Worm (Caenorhabditis elegans) whole organism, L4 larva: ENCODE measurements around the gene R10E4.3.

ENCODE experiments used
- F26F4.8 ChIP-seq: fragments of 200-800 bp; sonication (Bioruptor generic); conservative IDR thresholded peaks from 2 replicates; pipeline ENCODE4 v1.3.6; 2022; ENCODE audit warnings: missing genetic modification characterization, missing compliant biosample characterization
- F49E8.2 ChIP-seq: sonication (generic microtip); optimal IDR thresholded peaks from 2 replicates; lab custom pipeline; 2016; ENCODE audit warnings: missing compliant biosample characterization, mild to moderate bottlenecking, missing genetic modification characterization, borderline replicate concordance
- R02D3.7 ChIP-seq: fragments of 150-350 bp; sonication (generic microtip); optimal IDR thresholded peaks from 3 replicates; lab custom pipeline; 2014; ENCODE audit warnings: missing biosample characterization, missing genetic modification characterization
- T20F7.1 ChIP-seq: fragments of 200-800 bp; sonication (Bioruptor generic); optimal IDR thresholded peaks from 2 replicates; lab custom pipeline; 2018; ENCODE audit warnings: mild to moderate bottlenecking, missing genetic modification characterization, missing compliant biosample characterization
- ZK337.2 ChIP-seq: fragments of 200-800 bp; sonication (Bioruptor generic); IDR thresholded peaks from 2 replicates; pipeline ENCODE4 v1.3.6; 2022; ENCODE audit warnings: missing genetic modification reagents, missing genetic modification characterization, missing compliant biosample characterization
- aha-1 ChIP-seq: fragments of 150-350 bp; peaks from one replicate; lab custom pipeline; 2014; ENCODE audit warnings: missing biosample characterization, missing genetic modification characterization
- ama-1 ChIP-seq: fragments of 150-350 bp; optimal IDR thresholded peaks from 2 replicates; lab custom pipeline; 2014; ENCODE audit warnings: inconsistent platforms, mixed read lengths
- attf-4 ChIP-seq: sonication (generic microtip); optimal IDR thresholded peaks from 3 replicates; lab custom pipeline; 2017; ENCODE audit warnings: missing biosample characterization, missing genetic modification characterization
- ceh-28 ChIP-seq: fragments of 150-350 bp; optimal IDR thresholded peaks from 2 replicates; lab custom pipeline; 2014; ENCODE audit warnings: missing biosample characterization, missing genetic modification reagents, missing genetic modification characterization
- ceh-62 ChIP-seq: sonication (generic microtip); optimal IDR thresholded peaks from 2 replicates; lab custom pipeline; 2017; ENCODE audit warnings: missing biosample characterization, missing genetic modification characterization
- ctbp-1 ChIP-seq: fragments of 200-800 bp; sonication (Bioruptor generic); IDR thresholded peaks from 2 replicates; pipeline ENCODE4 v1.3.6; 2022; ENCODE audit warnings: missing genetic modification reagents, missing genetic modification characterization, missing compliant biosample characterization
- daf-16 ChIP-seq, 3 experiments: sonication (generic microtip); optimal IDR thresholded peaks; 2 replicates each; lab custom pipeline; 2016 to 2017; ENCODE audit warnings: missing genetic modification characterization in 3 of 3, missing genetic modification reagents in 3 of 3, mild to moderate bottlenecking in 2 of 3, missing compliant biosample characterization in 2 of 3, missing biosample characterization in 1 of 3, moderate library complexity in 1 of 3
- daf-19 ChIP-seq: fragments of 200-800 bp; sonication (Bioruptor generic); conservative IDR thresholded peaks from 2 replicates; pipeline ENCODE4 v1.3.6; 2022; ENCODE audit warnings: missing genetic modification characterization, missing compliant biosample characterization
- dmd-6 ChIP-seq: fragments of 200-800 bp; sonication (Bioruptor generic); IDR thresholded peaks from 2 replicates; pipeline ENCODE4 v1.3.6; 2022; ENCODE audit warnings: missing genetic modification reagents, missing genetic modification characterization, missing compliant biosample characterization
- dve-1 ChIP-seq: sonication (generic microtip); optimal IDR thresholded peaks from 2 replicates; lab custom pipeline; 2017; ENCODE audit warnings: antibody characterized with exemption, mild to moderate bottlenecking, missing genetic modification characterization, missing compliant biosample characterization; ENCODE audit not compliant: insufficient read depth
- hlh-11 ChIP-seq: fragments of 200-800 bp; sonication (Bioruptor generic); optimal IDR thresholded peaks from 2 replicates; lab custom pipeline; 2018; ENCODE audit warnings: mild to moderate bottlenecking, missing genetic modification characterization, missing compliant biosample characterization
- hlh-30 ChIP-seq: sonication (generic microtip); optimal IDR thresholded peaks from 2 replicates; lab custom pipeline; 2017; ENCODE audit warnings: antibody characterized with exemption, mild to moderate bottlenecking, missing genetic modification characterization, missing compliant biosample characterization; ENCODE audit not compliant: insufficient read depth
- hmg-1.1 ChIP-seq: fragments of 200-800 bp; sonication (Bioruptor generic); IDR thresholded peaks from 2 replicates; pipeline ENCODE4 v1.3.6; 2022; ENCODE audit warnings: missing genetic modification reagents, missing genetic modification characterization, missing compliant biosample characterization
- lin-1 ChIP-seq: fragments of 200-800 bp; sonication (Bioruptor generic); IDR thresholded peaks from 2 replicates; pipeline ENCODE4 v1.3.6; 2022; ENCODE audit warnings: missing genetic modification reagents, missing genetic modification characterization, missing compliant biosample characterization
- lin-13 ChIP-seq: fragments of 150-350 bp; optimal IDR thresholded peaks from 2 replicates; lab custom pipeline; 2014; ENCODE audit warnings: missing biosample characterization, missing genetic modification reagents, missing genetic modification characterization
- lin-15B ChIP-seq: fragments of 150-350 bp; sonication (generic microtip); optimal IDR thresholded peaks from 3 replicates; lab custom pipeline; 2014; ENCODE audit warnings: missing biosample characterization, missing genetic modification characterization
- lin-38 ChIP-seq: fragments of 200-800 bp; sonication (Bioruptor generic); IDR thresholded peaks from 2 replicates; pipeline ENCODE4 v1.3.6; 2022; ENCODE audit warnings: missing genetic modification reagents, missing genetic modification characterization, missing compliant biosample characterization
- mdl-1 ChIP-seq, 2 experiments: fragments of 150-350 bp in 1 of 2; sonication (generic microtip) in 1 of 2; optimal IDR thresholded peaks; 2 replicates each; lab custom pipeline; 2014 to 2017; ENCODE audit warnings: missing biosample characterization in 2 of 2, missing genetic modification characterization in 2 of 2
- mdt-29 ChIP-seq: fragments of 200-800 bp; sonication (Bioruptor generic); IDR thresholded peaks from 2 replicates; pipeline ENCODE4 v1.3.6; 2022; ENCODE audit warnings: missing genetic modification reagents, missing genetic modification characterization, missing compliant biosample characterization
- nhr-111 ChIP-seq: fragments of 200-800 bp; sonication (Bioruptor generic); optimal IDR thresholded peaks from 2 replicates; lab custom pipeline; 2018; ENCODE audit warnings: mild to moderate bottlenecking, missing genetic modification characterization, missing compliant biosample characterization
- nhr-25 ChIP-seq: sonication (generic microtip); optimal IDR thresholded peaks from 2 replicates; lab custom pipeline; 2017; ENCODE audit warnings: missing genetic modification characterization, mild to moderate bottlenecking, missing compliant biosample characterization, antibody characterized with exemption, moderate library complexity, borderline replicate concordance; ENCODE audit not compliant: insufficient read depth
- nhr-28 ChIP-seq: fragments of 150-350 bp; optimal IDR thresholded peaks from 2 replicates; lab custom pipeline; 2014; ENCODE audit warnings: missing biosample characterization, missing genetic modification characterization
- nhr-42 ChIP-seq: fragments of 200-800 bp; sonication (Bioruptor generic); IDR thresholded peaks from 2 replicates; pipeline ENCODE4 v1.3.6; 2022; ENCODE audit warnings: missing genetic modification characterization, missing compliant biosample characterization
- nhr-48 ChIP-seq: sonication (generic microtip); optimal IDR thresholded peaks from 2 replicates; lab custom pipeline; 2016; ENCODE audit warnings: mild to moderate bottlenecking, missing genetic modification characterization, missing compliant biosample characterization
- nhr-77 ChIP-seq: fragments of 150-350 bp; optimal IDR thresholded peaks from 2 replicates; lab custom pipeline; 2014; ENCODE audit warnings: missing biosample characterization, missing genetic modification characterization
- php-3 ChIP-seq: fragments of 200-800 bp; sonication (Bioruptor generic); IDR thresholded peaks from 2 replicates; pipeline ENCODE4 v1.3.6; 2022; ENCODE audit warnings: missing genetic modification reagents, missing genetic modification characterization, missing compliant biosample characterization
- pqm-1 ChIP-seq: sonication (generic microtip); optimal IDR thresholded peaks from 2 replicates; lab custom pipeline; 2017; ENCODE audit warnings: missing biosample characterization, missing genetic modification characterization
- rbr-2 ChIP-seq: sonication (generic microtip); optimal IDR thresholded peaks from 2 replicates; lab custom pipeline; 2016; ENCODE audit warnings: missing genotype, missing genetic modification characterization, missing compliant biosample characterization
- saeg-2 ChIP-seq: fragments of 200-800 bp; sonication (Bioruptor generic); IDR thresholded peaks from 2 replicates; pipeline ENCODE4 v1.3.6; 2022; ENCODE audit warnings: missing genetic modification reagents, missing genetic modification characterization, missing compliant biosample characterization
- snpc-1.2 ChIP-seq: fragments of 200-800 bp; sonication (Bioruptor generic); IDR thresholded peaks from 2 replicates; pipeline ENCODE4 v1.3.6; 2022; ENCODE audit warnings: missing genetic modification reagents, missing genetic modification characterization, missing compliant biosample characterization
- spr-1 ChIP-seq: sonication (generic microtip); optimal IDR thresholded peaks from 2 replicates; lab custom pipeline; 2016; ENCODE audit warnings: mild to moderate bottlenecking, missing genetic modification characterization, missing compliant biosample characterization
- unc-39 ChIP-seq: sonication (generic microtip); optimal IDR thresholded peaks from 2 replicates; lab custom pipeline; 2017; ENCODE audit warnings: missing biosample characterization, missing genetic modification characterization
- unc-62 ChIP-seq, 3 experiments: fragments of 150-350 bp in 1 of 3; sonication (generic microtip); optimal IDR thresholded peaks in 2 of 3; peaks in 1 of 3; 1 replicate in 1 of 3; 2 replicates in 2 of 3; lab custom pipeline; 2014 to 2017; ENCODE audit warnings: missing biosample characterization in 3 of 3, missing genetic modification characterization in 3 of 3, missing genetic modification reagents in 3 of 3, missing genotype in 1 of 3
- zfp-3 ChIP-seq: fragments of 200-800 bp; sonication (Bioruptor generic); conservative IDR thresholded peaks from 2 replicates; pipeline ENCODE4 v1.3.6; 2022; ENCODE audit warnings: missing genetic modification reagents, missing genetic modification characterization, missing compliant biosample characterization
- zip-2 ChIP-seq: fragments of 150-350 bp; optimal IDR thresholded peaks from 2 replicates; lab custom pipeline; 2014; ENCODE audit warnings: missing biosample characterization, missing genetic modification characterization
- ztf-7 ChIP-seq: fragments of 150-350 bp; optimal IDR thresholded peaks from 2 replicates; lab custom pipeline; 2014; ENCODE audit warnings: missing biosample characterization, missing genetic modification characterization

R10E4.3 gene

DNA sequence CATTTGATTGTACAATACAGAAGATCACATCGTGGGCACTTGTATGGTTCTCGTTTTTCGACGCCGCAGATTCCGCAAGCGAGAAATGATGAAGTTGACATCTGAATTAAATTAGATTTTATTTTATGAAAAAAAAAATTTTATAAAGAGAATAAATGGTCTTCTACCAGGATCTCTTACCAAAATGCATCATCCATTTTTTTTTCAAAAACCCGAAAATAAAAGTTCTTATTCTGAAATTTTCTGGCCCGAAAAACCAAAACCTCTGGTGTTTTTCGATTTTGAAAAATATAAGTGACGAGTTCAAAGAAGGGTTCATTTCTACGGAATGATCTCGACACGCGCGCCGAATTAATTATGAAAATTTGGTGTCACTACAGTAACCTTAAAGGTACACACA, 43.0 kb downstream of the R10E4.3 start, which contains the start of gene zhit-2:
zhit-2 (minus strand) TSS at position 101 of the 400 bp plus-strand sequence.
- no peak for TF ChIP-seq ztf-7
- no peak for TF ChIP-seq unc-39
- no peak for TF ChIP-seq F49E8.2
- no peak for TF ChIP-seq attf-4 (tag; lab: Kevin White, UChicago)
- TF ChIP-seq mdt-29, result no peak
- TF ChIP-seq spr-1 (tag; lab: Kevin White, UChicago), result no peak
- TF ChIP-seq ama-1, result no peak
- TF ChIP-seq ZK337.2, result no peak
- TF ChIP-seq lin-15B (tag; lab: Kevin White, UChicago), result no peak

DNA sequence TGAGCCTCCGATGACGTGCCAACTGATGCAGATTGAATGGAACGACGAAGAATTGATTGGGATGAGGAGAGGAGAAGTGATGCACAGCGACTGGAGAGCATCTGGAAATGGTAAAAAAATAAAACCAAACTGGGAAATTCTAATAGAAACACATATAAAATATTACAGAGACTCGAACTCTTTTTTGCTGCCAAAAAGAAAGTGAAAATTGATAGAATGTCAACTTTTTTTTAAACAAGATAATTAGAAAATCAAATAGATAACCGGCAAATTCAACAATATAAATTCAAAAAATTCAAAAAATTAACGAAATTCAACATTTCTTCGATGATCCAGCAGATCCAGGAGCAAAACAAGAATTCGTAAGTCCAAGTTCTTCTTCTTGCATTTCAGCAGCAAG, 43.8 kb downstream of the R10E4.3 start, which contains the start of gene mrpl-21:
mrpl-21 (minus strand) TSS at position 101 of the 400 bp plus-strand sequence.
- no peak for TF ChIP-seq aha-1 (tag; lab: Kevin White, UChicago)
- TF ChIP-seq F26F4.8 (GFP tag; lab: Robert Waterston, UW), result no peak
- no peak for TF ChIP-seq ceh-28
- no peak for TF ChIP-seq ctbp-1 (GFP tag; lab: Robert Waterston, UW)
- no peak for TF ChIP-seq nhr-25 (tag; lab: Kevin White, UChicago)
- TF ChIP-seq daf-19 (GFP tag; lab: Robert Waterston, UW), result no peak
- TF ChIP-seq, all 104 proteins: peak for 0

DNA sequence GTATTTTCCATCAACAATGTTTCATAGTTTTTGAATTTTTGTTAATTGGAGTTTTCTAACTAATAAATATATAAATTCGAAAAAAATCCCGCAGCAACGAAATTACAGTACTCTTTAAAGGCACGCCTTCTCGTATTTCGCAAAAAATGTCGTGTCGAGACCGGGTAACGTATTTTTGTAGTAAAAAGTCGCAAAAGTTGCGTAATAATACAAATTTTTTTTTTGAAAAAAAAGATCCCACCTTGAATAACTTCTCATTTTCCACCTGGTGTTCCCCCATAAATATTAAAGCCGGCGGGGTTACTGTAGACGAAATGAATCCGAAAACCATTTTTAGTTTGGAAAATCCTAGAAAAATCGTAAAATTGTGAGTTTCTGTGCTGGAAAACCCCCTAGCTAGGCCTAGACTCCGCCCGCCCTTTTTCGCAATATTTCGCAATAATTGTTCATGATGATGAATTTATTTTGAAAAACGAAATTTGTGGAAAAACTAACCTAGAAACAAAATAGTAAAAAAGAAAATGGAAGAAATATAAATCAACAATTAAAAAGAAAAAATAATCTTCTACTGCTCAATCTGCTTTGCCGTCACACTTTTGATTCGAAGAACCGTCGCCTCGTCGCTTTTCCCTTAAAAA, 44.9 kb downstream of the R10E4.3 start, which contains the start of gene F43C1.7:
F43C1.7 (minus strand) TSS at position 351 of the 638 bp plus-strand sequence.
- peak; percentile 90 for TF ChIP-seq zip-2 (tag; lab: Kevin White, UChicago)
- peak; percentile 15 for TF ChIP-seq unc-39
- no peak for TF ChIP-seq dmd-6 (GFP tag; lab: Robert Waterston, UW)
- TF ChIP-seq rbr-2 (tag; lab: Kevin White, UChicago), result no peak

DNA sequence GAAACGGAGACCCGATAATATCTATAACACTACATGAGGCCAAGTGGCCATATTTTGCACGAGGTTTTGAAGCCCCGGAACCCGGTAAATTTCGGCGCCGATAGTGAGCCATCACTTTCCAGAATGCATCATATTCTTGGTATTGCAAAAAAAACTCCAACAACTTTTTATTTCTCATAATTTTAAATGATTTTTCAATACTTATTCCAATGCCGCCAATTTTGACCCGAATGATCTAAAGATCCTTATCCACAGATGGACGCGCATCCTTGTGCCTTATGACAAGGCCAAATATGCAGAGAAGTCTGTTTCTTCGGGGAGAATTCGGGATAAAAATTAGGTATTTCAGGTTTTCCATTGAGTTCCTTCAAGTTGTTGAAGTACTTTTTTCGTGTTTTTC, 46.1 kb downstream of the R10E4.3 start:
- peak in 1 of 2 experiments; percentile 62 for TF ChIP-seq unc-62 (GFP tag; optimal IDR thresholded peaks at IDR 0.05 in 1 of 2; lab: Kevin White, UChicago)
- TF ChIP-seq unc-62 (tag; optimal IDR thresholded peaks at IDR 0.05; lab: Kevin White, UChicago), result no peak
- TF ChIP-seq rbr-2 (tag; lab: Kevin White, UChicago), result no peak
- TF ChIP-seq, all 104 proteins: peak for 1

DNA sequence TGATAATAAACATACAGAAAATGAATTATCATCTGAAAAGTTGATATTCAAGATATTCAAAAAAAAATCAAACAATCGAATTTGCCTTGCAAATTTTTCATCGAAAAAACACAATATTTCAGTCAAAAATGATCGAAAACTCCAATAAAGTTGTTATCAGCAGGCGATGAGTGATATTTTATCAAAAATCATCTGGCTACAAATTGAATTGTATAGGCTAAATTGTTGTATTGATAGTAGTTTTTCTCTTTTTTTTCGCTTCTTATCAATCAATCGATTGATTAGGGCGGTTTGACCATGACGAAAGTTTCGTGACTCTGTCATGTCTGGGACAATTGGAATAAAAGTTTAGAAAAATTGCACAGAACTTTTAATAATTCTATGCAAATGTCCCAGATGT, 47.2 kb downstream of the R10E4.3 start:
- TF ChIP-seq nhr-48 (tag; lab: Kevin White, UChicago) (peak; percentile 17), hlh-30 (tag; lab: Kevin White, UChicago) (peak; percentile 33), saeg-2 (GFP tag; lab: Robert Waterston, UW) (no peak), nhr-77 (tag; lab: Kevin White, UChicago) (peak; percentile 71), hmg-1.1 (GFP tag; lab: Robert Waterston, UW) (no peak), dmd-6 (GFP tag; lab: Robert Waterston, UW) (peak; percentile 81), pqm-1 (tag; lab: Kevin White, UChicago) (peak; percentile 50), nhr-42 (GFP tag; lab: Robert Waterston, UW) (no peak), aha-1 (tag; lab: Kevin White, UChicago) (peak; percentile 66), rbr-2 (tag; lab: Kevin White, UChicago) (no peak), lin-13 (GFP tag; lab: Kevin White, UChicago) (no peak), dve-1 (tag; lab: Kevin White, UChicago) (peak; percentile 64), nhr-28 (tag; lab: Kevin White, UChicago) (peak; percentile 97), hlh-11 (tag; lab: Kevin White, UChicago) (peak; percentile 79), nhr-111 (GFP tag; lab: Kevin White, UChicago) (no peak), mdl-1 (tag; optimal IDR thresholded peaks at IDR 0.05; lab: Kevin White, UChicago) (no peak), php-3 (peak; percentile 79), lin-1 (no peak), ceh-62 (tag; lab: Kevin White, UChicago) (no peak), T20F7.1 (GFP tag; lab: Kevin White, UChicago) (peak; percentile 23), ztf-7 (no peak), R02D3.7 (no peak), snpc-1.2 (GFP tag; lab: Robert Waterston, UW) (no peak), daf-16 (GFP tag; optimal IDR thresholded peaks at IDR 0.05; lab: Kevin White, UChicago) (no peak), daf-16 (tag; optimal IDR thresholded peaks at IDR 0.05; lab: Kevin White, UChicago) (peak; percentile 60), zfp-3 (GFP tag; lab: Robert Waterston, UW) (no peak), lin-38 (GFP tag; lab: Robert Waterston, UW) (no peak)
